Fruit fly (Drosophila melanogaster): Measurements from ENCODE around the gene Cht6.

- no peak for TF ChIP-seq pan (optimal IDR thresholded peaks at IDR 0.05)
- TF ChIP-seq psq (optimal IDR thresholded peaks at IDR 0.05): no peak
Observed at dm6 chrX:10061327-10061726, 44.7 kb downstream of the Cht6 start, which contains the start of gene Gr9a.

All from whole organism.